Fruit fly (Drosophila melanogaster) whole organism: ENCODE data around the gene CG5111.

Experiments
- CG8478 ChIP-seq: fragments of >200 bp; optimal IDR thresholded peaks from 2 replicates; lab custom pipeline; 2018; ENCODE audit warnings: inconsistent platforms
- EcR ChIP-seq, 2 experiments: fragments of >200 bp; optimal IDR thresholded peaks; 2 replicates each; lab custom pipeline; 2017; ENCODE audit warnings: missing biosample characterization in 2 of 2, missing genetic modification characterization in 2 of 2, missing genetic modification reagents in 2 of 2
- pan ChIP-seq: fragments of >200 bp; optimal IDR thresholded peaks from 2 replicates; lab custom pipeline; 2017
- psq ChIP-seq: fragments of >200 bp; optimal IDR thresholded peaks from 2 replicates; lab custom pipeline; 2017
- usp ChIP-seq: fragments of >200 bp; optimal IDR thresholded peaks from 2 replicates; lab custom pipeline; 2017; ENCODE audit warnings: missing biosample characterization, missing genetic modification characterization, mixed read lengths

DNA sequence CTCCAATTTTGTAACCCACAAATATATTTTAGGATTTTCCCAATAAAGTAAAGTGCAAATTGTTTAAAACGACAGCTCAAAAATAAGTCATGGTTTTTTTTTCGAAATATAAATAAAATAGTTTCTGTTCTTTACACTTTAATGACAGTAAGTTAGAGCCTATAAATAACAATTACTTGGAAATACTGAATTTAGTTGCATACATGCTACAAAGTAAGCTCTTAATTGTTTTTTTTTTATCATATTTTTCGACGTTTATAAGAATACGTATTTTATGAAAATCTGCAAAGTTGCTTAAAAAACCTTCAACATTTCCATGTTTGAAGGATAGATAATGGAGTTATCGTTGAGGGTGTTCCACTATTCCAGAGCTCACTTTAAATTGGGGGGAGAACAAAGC, 11.4 kb downstream of the CG5111 start:
- no peak for TF ChIP-seq CG8478 (lab: Kevin White, UChicago)
- no peak for TF ChIP-seq psq (lab: Kevin White, UChicago)
- no peak for TF ChIP-seq usp (GFP tag; lab: Kevin White, UChicago)
- no peak for TF ChIP-seq EcR (GFP tag; optimal IDR thresholded peaks at IDR 0.05; lab: Kevin White, UChicago)
- no peak for TF ChIP-seq pan (lab: Kevin White, UChicago)
